Worm (Caenorhabditis elegans) whole organism, L4 larva: ENCODE results near the gene Y52E8A.1.

Experiments used
- D1046.2 ChIP-seq: fragments of 200-800 bp; sonication (Bioruptor generic); IDR thresholded peaks from 2 replicates; pipeline ENCODE4 v1.3.6; 2022; ENCODE audit warnings: missing genetic modification characterization, missing compliant biosample characterization
- F37D6.2 ChIP-seq: sonication (generic microtip); optimal IDR thresholded peaks from 2 replicates; lab custom pipeline; 2016; ENCODE audit warnings: mild to moderate bottlenecking, missing genetic modification characterization, missing compliant biosample characterization
- F44E2.7 ChIP-seq: fragments of 200-800 bp; sonication (Bioruptor generic); IDR thresholded peaks from 2 replicates; pipeline ENCODE4 v2.1.2; 2022; ENCODE audit warnings: missing genetic modification characterization, missing compliant biosample characterization
- F49E8.2 ChIP-seq: sonication (generic microtip); optimal IDR thresholded peaks from 2 replicates; lab custom pipeline; 2016; ENCODE audit warnings: missing compliant biosample characterization, mild to moderate bottlenecking, missing genetic modification characterization, borderline replicate concordance
- Y105C5A.15 ChIP-seq: fragments of 200-800 bp; sonication (Bioruptor generic); IDR thresholded peaks from 2 replicates; pipeline ENCODE4 v1.3.6; 2022; ENCODE audit warnings: missing genetic modification characterization, missing compliant biosample characterization
- aha-1 ChIP-seq: fragments of 150-350 bp; peaks from one replicate; lab custom pipeline; 2014; ENCODE audit warnings: missing biosample characterization, missing genetic modification characterization
- ceh-44 ChIP-seq: fragments of 200-800 bp; sonication (Bioruptor generic); IDR thresholded peaks from 2 replicates; pipeline ENCODE4 v1.3.6; 2022; ENCODE audit warnings: missing genetic modification reagents, missing genetic modification characterization, missing compliant biosample characterization
- ceh-62 ChIP-seq: sonication (generic microtip); optimal IDR thresholded peaks from 2 replicates; lab custom pipeline; 2017; ENCODE audit warnings: missing biosample characterization, missing genetic modification characterization
- ces-1 ChIP-seq: fragments of 150-350 bp; sonication (generic microtip); optimal IDR thresholded peaks from 4 replicates; lab custom pipeline; 2014; ENCODE audit warnings: missing biosample characterization, missing genetic modification reagents, missing genetic modification characterization
- cey-2 ChIP-seq: sonication (generic microtip); optimal IDR thresholded peaks from 3 replicates; lab custom pipeline; 2017; ENCODE audit warnings: missing genetic modification characterization, mild to moderate bottlenecking, missing compliant biosample characterization, antibody characterized with exemption, borderline replicate concordance; ENCODE audit not compliant: insufficient read depth
- ctbp-1 ChIP-seq: fragments of 200-800 bp; sonication (Bioruptor generic); IDR thresholded peaks from 2 replicates; pipeline ENCODE4 v1.3.6; 2022; ENCODE audit warnings: missing genetic modification reagents, missing genetic modification characterization, missing compliant biosample characterization
- daf-16 ChIP-seq, 3 experiments: sonication (generic microtip); optimal IDR thresholded peaks; 2 replicates each; lab custom pipeline; 2016 to 2017; ENCODE audit warnings: missing genetic modification characterization in 3 of 3, missing genetic modification reagents in 3 of 3, mild to moderate bottlenecking in 2 of 3, missing compliant biosample characterization in 2 of 3, missing biosample characterization in 1 of 3, moderate library complexity in 1 of 3
- dmd-6 ChIP-seq: fragments of 200-800 bp; sonication (Bioruptor generic); IDR thresholded peaks from 2 replicates; pipeline ENCODE4 v1.3.6; 2022; ENCODE audit warnings: missing genetic modification reagents, missing genetic modification characterization, missing compliant biosample characterization
- duxl-1 ChIP-seq: sonication (generic microtip); optimal IDR thresholded peaks from 2 replicates; lab custom pipeline; 2016; ENCODE audit warnings: mild to moderate bottlenecking, missing genetic modification characterization, moderate library complexity, missing compliant biosample characterization; ENCODE audit not compliant: poor library complexity
- dve-1 ChIP-seq: sonication (generic microtip); optimal IDR thresholded peaks from 2 replicates; lab custom pipeline; 2017; ENCODE audit warnings: antibody characterized with exemption, mild to moderate bottlenecking, missing genetic modification characterization, missing compliant biosample characterization; ENCODE audit not compliant: insufficient read depth
- fkh-10 ChIP-seq: fragments of 150-350 bp; optimal IDR thresholded peaks from 2 replicates; lab custom pipeline; 2014; ENCODE audit warnings: missing biosample characterization, missing genetic modification reagents, missing genetic modification characterization
- gei-8 ChIP-seq: fragments of 200-800 bp; sonication (Bioruptor generic); optimal IDR thresholded peaks from 2 replicates; lab custom pipeline; 2018; ENCODE audit warnings: mild to moderate bottlenecking, missing genetic modification characterization, missing compliant biosample characterization
- hlh-30 ChIP-seq: sonication (generic microtip); optimal IDR thresholded peaks from 2 replicates; lab custom pipeline; 2017; ENCODE audit warnings: antibody characterized with exemption, mild to moderate bottlenecking, missing genetic modification characterization, missing compliant biosample characterization; ENCODE audit not compliant: insufficient read depth
- lim-7 ChIP-seq: fragments of 200-800 bp; sonication (Bioruptor generic); IDR thresholded peaks from 2 replicates; pipeline ENCODE4 v1.3.6; 2022; ENCODE audit warnings: missing genetic modification characterization, missing compliant biosample characterization
- lin-13 ChIP-seq: fragments of 150-350 bp; optimal IDR thresholded peaks from 2 replicates; lab custom pipeline; 2014; ENCODE audit warnings: missing biosample characterization, missing genetic modification reagents, missing genetic modification characterization
- lin-15B ChIP-seq: fragments of 150-350 bp; sonication (generic microtip); optimal IDR thresholded peaks from 3 replicates; lab custom pipeline; 2014; ENCODE audit warnings: missing biosample characterization, missing genetic modification characterization
- lin-29 ChIP-seq: fragments of 200-800 bp; sonication (Bioruptor generic); IDR thresholded peaks from 2 replicates; pipeline ENCODE4 v1.3.6; 2022; ENCODE audit warnings: missing genetic modification reagents, missing genetic modification characterization, missing compliant biosample characterization
- lin-39 ChIP-seq: fragments of 150-350 bp; optimal IDR thresholded peaks from 2 replicates; lab custom pipeline; 2014; ENCODE audit warnings: missing biosample characterization, missing genetic modification reagents, missing genetic modification characterization
- mep-1 ChIP-seq: fragments of 150-350 bp; sonication (generic microtip); optimal IDR thresholded peaks from 3 replicates; lab custom pipeline; 2014; ENCODE audit warnings: missing biosample characterization, missing genetic modification characterization
- mxl-2 ChIP-seq: fragments of 200-800 bp; sonication (Bioruptor generic); conservative IDR thresholded peaks from 2 replicates; pipeline ENCODE4 v1.3.6; 2022; ENCODE audit warnings: missing genetic modification reagents, missing genetic modification characterization, missing compliant biosample characterization
- nhr-102 ChIP-seq: sonication (generic microtip); optimal IDR thresholded peaks from 2 replicates; lab custom pipeline; 2016; ENCODE audit warnings: mild to moderate bottlenecking, missing genetic modification characterization, moderate library complexity, missing compliant biosample characterization
- nhr-11 ChIP-seq: fragments of 150-350 bp; optimal IDR thresholded peaks from 2 replicates; lab custom pipeline; 2014; ENCODE audit warnings: missing biosample characterization, missing genetic modification characterization
- nhr-237 ChIP-seq: sonication (generic microtip); optimal IDR thresholded peaks from 2 replicates; lab custom pipeline; 2017; ENCODE audit warnings: missing biosample characterization, missing genetic modification characterization
- nhr-28 ChIP-seq: fragments of 150-350 bp; optimal IDR thresholded peaks from 2 replicates; lab custom pipeline; 2014; ENCODE audit warnings: missing biosample characterization, missing genetic modification characterization
- nhr-42 ChIP-seq: fragments of 200-800 bp; sonication (Bioruptor generic); IDR thresholded peaks from 2 replicates; pipeline ENCODE4 v1.3.6; 2022; ENCODE audit warnings: missing genetic modification characterization, missing compliant biosample characterization
- nhr-6 ChIP-seq: fragments of 150-350 bp; optimal IDR thresholded peaks from 2 replicates; lab custom pipeline; 2014; ENCODE audit warnings: missing biosample characterization, missing genetic modification characterization
- nhr-76 ChIP-seq: fragments of 150-350 bp; optimal IDR thresholded peaks from 2 replicates; lab custom pipeline; 2014; ENCODE audit warnings: missing biosample characterization, missing genetic modification characterization
- nhr-77 ChIP-seq: fragments of 150-350 bp; optimal IDR thresholded peaks from 2 replicates; lab custom pipeline; 2014; ENCODE audit warnings: missing biosample characterization, missing genetic modification characterization
- pha-4 ChIP-seq, 2 experiments: fragments of 150-350 bp in 1 of 2; fragments of 200-800 bp in 1 of 2; sonication (Bioruptor generic) in 1 of 2; IDR thresholded peaks in 1 of 2; optimal IDR thresholded peaks in 1 of 2; 2 replicates each; pipeline versions ENCODE4 v1.3.6 to Lab custom; 2014 to 2022; ENCODE audit warnings: missing genetic modification characterization in 2 of 2, missing genetic modification reagents in 2 of 2, missing biosample characterization in 1 of 2, missing compliant biosample characterization in 1 of 2
- php-3 ChIP-seq: fragments of 200-800 bp; sonication (Bioruptor generic); IDR thresholded peaks from 2 replicates; pipeline ENCODE4 v1.3.6; 2022; ENCODE audit warnings: missing genetic modification reagents, missing genetic modification characterization, missing compliant biosample characterization
- sdz-12 ChIP-seq: fragments of 200-800 bp; sonication (Bioruptor generic); optimal IDR thresholded peaks from 2 replicates; lab custom pipeline; 2018; ENCODE audit warnings: mild to moderate bottlenecking, missing genetic modification characterization, missing compliant biosample characterization
- set-16 ChIP-seq: fragments of 200-800 bp; sonication (Bioruptor generic); IDR thresholded peaks from 2 replicates; pipeline ENCODE4 v1.3.6; 2022; ENCODE audit warnings: missing genetic modification reagents, missing genetic modification characterization, missing compliant biosample characterization
- spr-3 ChIP-seq: fragments of 200-800 bp; sonication (Bioruptor generic); optimal IDR thresholded peaks from 2 replicates; lab custom pipeline; 2018; ENCODE audit warnings: mild to moderate bottlenecking, missing genetic modification characterization, missing compliant biosample characterization
- tag-97 ChIP-seq: fragments of 200-800 bp; sonication (Bioruptor generic); IDR thresholded peaks from 2 replicates; pipeline ENCODE4 v1.3.6; 2022; ENCODE audit warnings: missing genetic modification characterization, missing compliant biosample characterization
- unc-39 ChIP-seq: sonication (generic microtip); optimal IDR thresholded peaks from 2 replicates; lab custom pipeline; 2017; ENCODE audit warnings: missing biosample characterization, missing genetic modification characterization
- unc-62 ChIP-seq, 3 experiments: fragments of 150-350 bp in 1 of 3; sonication (generic microtip); optimal IDR thresholded peaks in 2 of 3; peaks in 1 of 3; 1 replicate in 1 of 3; 2 replicates in 2 of 3; lab custom pipeline; 2014 to 2017; ENCODE audit warnings: missing biosample characterization in 3 of 3, missing genetic modification characterization in 3 of 3, missing genetic modification reagents in 3 of 3, missing genotype in 1 of 3
- zag-1 ChIP-seq: fragments of 150-350 bp; optimal IDR thresholded peaks from 2 replicates; lab custom pipeline; 2014; ENCODE audit warnings: missing biosample characterization, missing genetic modification characterization
- zip-2 ChIP-seq: fragments of 150-350 bp; optimal IDR thresholded peaks from 2 replicates; lab custom pipeline; 2014; ENCODE audit warnings: missing biosample characterization, missing genetic modification characterization

Y52E8A.1 gene

ce11 chrII:4288572-4288971 lies 33.3 kb upstream of the Y52E8A.1 start (continued):
- TF ChIP-seq nhr-11 (tag; lab: Kevin White, UChicago) (no peak), duxl-1 (tag; lab: Kevin White, UChicago) (no peak), nhr-6 (tag; lab: Kevin White, UChicago) (peak; percentile 32), lin-29 (GFP tag; lab: Robert Waterston, UW) (no peak), ctbp-1 (no peak), zip-2 (tag; lab: Kevin White, UChicago) (no peak), F44E2.7 (no peak), dve-1 (tag; lab: Kevin White, UChicago) (peak; percentile 15), F37D6.2 (tag; lab: Kevin White, UChicago) (no peak), D1046.2 (GFP tag; lab: Robert Waterston, UW) (no peak), zag-1 (tag; lab: Kevin White, UChicago) (no peak), mep-1 (tag; lab: Kevin White, UChicago) (no peak), cey-2 (tag; lab: Kevin White, UChicago) (no peak), lin-39 (no peak), spr-3 (GFP tag; lab: Kevin White, UChicago) (no peak), aha-1 (tag; lab: Kevin White, UChicago) (no peak), nhr-28 (tag; lab: Kevin White, UChicago) (peak; percentile 4), ceh-62 (tag; lab: Kevin White, UChicago) (no peak), php-3 (GFP tag; lab: Robert Waterston, UW) (no peak), F49E8.2 (tag; lab: Kevin White, UChicago) (no peak), nhr-237 (tag; lab: Kevin White, UChicago) (no peak)

ce11 chrII:4291799-4292198 lies 30.1 kb upstream of the Y52E8A.1 start:
- TF ChIP-seq dmd-6 (no peak), fkh-10 (peak; percentile 10), ces-1 (peak; percentile 4)
- TF ChIP-seq, all 104 proteins: peak for 2

- TF ChIP-seq unc-62 (GFP tag; optimal IDR thresholded peaks at IDR 0.05 in 1 of 2; lab: Kevin White, UChicago) = peak in 1 of 2 experiments; percentile 55
- TF ChIP-seq unc-62 (tag; optimal IDR thresholded peaks at IDR 0.05; lab: Kevin White, UChicago) = no peak
- TF ChIP-seq nhr-28 (tag; lab: Kevin White, UChicago) = no peak
- TF ChIP-seq aha-1 (tag; lab: Kevin White, UChicago) = peak; percentile 64
These were observed 28.8 kb upstream of the Y52E8A.1 start for ce11 chrII:4293027-4293522.

ce11 chrII:4294189-4294588 lies 27.7 kb upstream of the Y52E8A.1 start:
- TF ChIP-seq ctbp-1 (no peak), nhr-77 (no peak), lin-13 (GFP tag; lab: Kevin White, UChicago) (no peak), set-16 (GFP tag; lab: Robert Waterston, UW) (no peak), daf-16 (GFP tag; optimal IDR thresholded peaks at IDR 0.05; lab: Kevin White, UChicago) (no peak), daf-16 (tag; optimal IDR thresholded peaks at IDR 0.05; lab: Kevin White, UChicago) (no peak), unc-39 (tag; lab: Kevin White, UChicago) (no peak), D1046.2 (GFP tag; lab: Robert Waterston, UW) (no peak), mxl-2 (GFP tag; lab: Robert Waterston, UW) (no peak), lin-15B (tag; lab: Kevin White, UChicago) (no peak)

- TF ChIP-seq lim-7 (no peak), ceh-44 (GFP tag; lab: Robert Waterston, UW) (no peak), nhr-42 (no peak), zip-2 (tag; lab: Kevin White, UChicago) (no peak), nhr-102 (tag; lab: Kevin White, UChicago) (no peak), tag-97 (GFP tag; lab: Robert Waterston, UW) (no peak), sdz-12 (GFP tag; lab: Kevin White, UChicago) (no peak), gei-8 (GFP tag; lab: Kevin White, UChicago) (no peak), pha-4 (GFP tag; IDR thresholded peaks at IDR 0.05; lab: Robert Waterston, UW) (no peak), pha-4 (tag; optimal IDR thresholded peaks at IDR 0.05; lab: Kevin White, UChicago) (no peak), ces-1 (no peak), dmd-6 (no peak), Y105C5A.15 (GFP tag; lab: Robert Waterston, UW) (no peak), hlh-30 (no peak), nhr-76 (no peak)
These were observed 27.1 kb upstream of the Y52E8A.1 start, which contains the start of gene rml-4 for ce11 chrII:4294801-4295200. Gene rml-4 (plus strand): TSS chrII:4295101.
